Fruit fly (Drosophila melanogaster) whole organism, embryonic: ENCODE data around the gene Traf-like.
A peak's percentile ranks its signal among the peaks of the same experiment; 100 is the strongest.

ENCODE experiments used
- Ada2b ChIP-seq: fragments of 200-800 bp; sonication (Bioruptor generic); IDR thresholded peaks from 2 replicates; pipeline ENCODE4 v1.3.6; 2022; ENCODE audit warnings: missing biosample characterization, missing genetic modification characterization
- Awh ChIP-seq: fragments of 200-800 bp; sonication (Bioruptor generic); IDR thresholded peaks from 2 replicates; pipeline ENCODE4, ENCODE4 v1.3.6; 2022; ENCODE audit warnings: missing biosample characterization, missing genetic modification characterization
- CG10565 ChIP-seq: fragments of 200-800 bp; sonication (Bioruptor generic); optimal IDR thresholded peaks from 3 replicates; lab custom pipeline; 2016; ENCODE audit warnings: missing biosample characterization, mild to moderate bottlenecking, missing genetic modification characterization
- CG11504 ChIP-seq: fragments of 200-800 bp; sonication (Bioruptor generic); optimal IDR thresholded peaks from 3 replicates; lab custom pipeline; 2019; ENCODE audit warnings: missing biosample characterization, mild to moderate bottlenecking, missing genetic modification characterization, moderate library complexity
- CG12659 ChIP-seq: fragments of 200-800 bp; sonication (Bioruptor generic); optimal IDR thresholded peaks from 3 replicates; lab custom pipeline; 2017; ENCODE audit warnings: mild to moderate bottlenecking, missing biosample characterization, missing genetic modification reagents, missing genetic modification characterization
- CG12744 ChIP-seq: fragments of 200-800 bp; sonication (Bioruptor generic); optimal IDR thresholded peaks from 2 replicates; lab custom pipeline; 2016; ENCODE audit warnings: missing biosample characterization, missing genetic modification characterization
- CG12769 ChIP-seq: fragments of 200-800 bp; sonication (Bioruptor generic); optimal IDR thresholded peaks from 2 replicates; lab custom pipeline; 2019; ENCODE audit warnings: missing biosample characterization, mild to moderate bottlenecking, missing genetic modification characterization, moderate library complexity
- CG13624 ChIP-seq: fragments of 200-800 bp; sonication (Bioruptor generic); optimal IDR thresholded peaks from 2 replicates; lab custom pipeline; 2016; ENCODE audit warnings: missing biosample characterization, missing genetic modification characterization
- CG15696 ChIP-seq: fragments of 200-800 bp; sonication (Bioruptor generic); optimal IDR thresholded peaks from 2 replicates; lab custom pipeline; 2019; ENCODE audit warnings: missing biosample characterization, mild to moderate bottlenecking, missing genetic modification characterization, moderate library complexity
- CG17612 ChIP-seq: fragments of 200-800 bp; sonication (Bioruptor generic); IDR thresholded peaks from 2 replicates; pipeline ENCODE4 v1.3.6; 2022; ENCODE audit warnings: missing biosample characterization, missing genetic modification characterization
- CG17802 ChIP-seq: fragments of 200-800 bp; sonication (Bioruptor generic); optimal IDR thresholded peaks from 2 replicates; lab custom pipeline; 2018; ENCODE audit warnings: missing biosample characterization, mild to moderate bottlenecking, missing genetic modification characterization, moderate library complexity
- CG1832 ChIP-seq: fragments of 200-800 bp; sonication (Bioruptor generic); optimal IDR thresholded peaks from 2 replicates; lab custom pipeline; 2017; ENCODE audit warnings: missing biosample characterization, mild to moderate bottlenecking, missing genetic modification characterization, inconsistent platforms
- CG30431 ChIP-seq: fragments of 200-800 bp; sonication (Bioruptor generic); optimal IDR thresholded peaks from 2 replicates; lab custom pipeline; 2017; ENCODE audit warnings: missing biosample characterization, missing genetic modification characterization
- CG32767 ChIP-seq: fragments of 200-800 bp; sonication (Bioruptor generic); IDR thresholded peaks from 2 replicates; pipeline ENCODE4 v1.3.6; 2022; ENCODE audit warnings: missing biosample characterization, missing genetic modification characterization
- CG34376 ChIP-seq: fragments of 200-800 bp; sonication (Bioruptor generic); optimal IDR thresholded peaks from 2 replicates; lab custom pipeline; 2018; ENCODE audit warnings: missing biosample characterization, mild to moderate bottlenecking, missing genetic modification characterization
- CG8765 ChIP-seq: fragments of 200-800 bp; sonication (Bioruptor generic); IDR thresholded peaks from 2 replicates; pipeline ENCODE4 v1.3.6; 2022; ENCODE audit warnings: missing biosample characterization, missing genetic modification characterization
- CG8944 ChIP-seq: fragments of 200-800 bp; sonication (Bioruptor generic); optimal IDR thresholded peaks from 3 replicates; lab custom pipeline; 2016; ENCODE audit warnings: missing biosample characterization, missing genetic modification characterization
- CTCF ChIP-seq: fragments of 200-800 bp; sonication (Bioruptor generic); optimal IDR thresholded peaks from 2 replicates; lab custom pipeline; 2017; ENCODE audit warnings: missing biosample characterization, mild to moderate bottlenecking, missing genetic modification characterization, moderate library complexity
- D ChIP-seq, 2 experiments: fragments of 200-800 bp in 1 of 2; fragments of >200 bp in 1 of 2; sonication (Bioruptor generic) in 1 of 2; optimal IDR thresholded peaks; 2 replicates in 1 of 2; 3 replicates in 1 of 2; lab custom pipeline; 2017; ENCODE audit warnings: mild to moderate bottlenecking in 1 of 2, missing biosample characterization in 1 of 2, missing genetic modification characterization in 1 of 2, missing genetic modification reagents in 1 of 2
- Deaf1 ChIP-seq: fragments of 200-800 bp; optimal IDR thresholded peaks from 3 replicates; lab custom pipeline; 2019; ENCODE audit warnings: missing biosample characterization, mild to moderate bottlenecking, missing genetic modification characterization, moderate library complexity
- Doc3 ChIP-seq: fragments of 200-800 bp; sonication (Bioruptor generic); IDR thresholded peaks from 3 replicates; pipeline ENCODE4 v1.3.6; 2022; ENCODE audit warnings: missing biosample characterization, missing genetic modification characterization; ENCODE audit not compliant: partially characterized antibody
- Drgx ChIP-seq: fragments of 200-800 bp; sonication (Bioruptor generic); IDR thresholded peaks from 2 replicates; pipeline ENCODE4 v1.3.6; 2022; ENCODE audit warnings: missing biosample characterization, missing genetic modification characterization
- HHEX ChIP-seq: fragments of 200-800 bp; sonication (Bioruptor generic); optimal IDR thresholded peaks from 3 replicates; lab custom pipeline; 2017; ENCODE audit warnings: missing biosample characterization, mild to moderate bottlenecking, missing genetic modification characterization, missing genetic modification reagents
- MESR4 ChIP-seq: fragments of 200-800 bp; sonication (Bioruptor generic); optimal IDR thresholded peaks from 2 replicates; lab custom pipeline; 2018; ENCODE audit warnings: missing biosample characterization, mild to moderate bottlenecking, missing genetic modification characterization, moderate library complexity
- NFAT ChIP-seq: fragments of 200-800 bp; sonication (Bioruptor generic); IDR thresholded peaks from 2 replicates; pipeline ENCODE4 v1.3.6; 2022; ENCODE audit warnings: missing biosample characterization, missing genetic modification characterization
- Oaz ChIP-seq: fragments of 200-800 bp; sonication (Bioruptor generic); IDR thresholded peaks from 2 replicates; pipeline ENCODE4 v1.3.6; 2022; ENCODE audit warnings: missing biosample characterization, missing genetic modification characterization
- YL-1 ChIP-seq: fragments of 200-800 bp; sonication (Bioruptor generic); optimal IDR thresholded peaks from 3 replicates; lab custom pipeline; 2017; ENCODE audit warnings: missing biosample characterization, mild to moderate bottlenecking, missing genetic modification characterization
- abd-A ChIP-seq: fragments of 200-800 bp; sonication (Bioruptor generic); optimal IDR thresholded peaks from 3 replicates; lab custom pipeline; 2019; ENCODE audit warnings: missing biosample characterization, mild to moderate bottlenecking, missing genetic modification characterization, moderate library complexity
- bbx ChIP-seq: fragments of 200-800 bp; sonication (Bioruptor generic); IDR thresholded peaks from 2 replicates; pipeline ENCODE4 v1.3.6; 2022; ENCODE audit warnings: missing biosample characterization, missing genetic modification characterization; ENCODE audit not compliant: partially characterized antibody
- crol ChIP-seq: fragments of 200-800 bp; sonication (Bioruptor generic); IDR thresholded peaks from 2 replicates; pipeline ENCODE4 v1.3.6; 2022; ENCODE audit warnings: missing biosample characterization, missing genetic modification characterization
- dimm ChIP-seq: fragments of 200-800 bp; sonication (Bioruptor generic); IDR thresholded peaks from 2 replicates; pipeline ENCODE4 v1.3.6; 2022; ENCODE audit warnings: missing biosample characterization, missing genetic modification characterization
- gcm2 ChIP-seq: fragments of 200-800 bp; sonication (Bioruptor generic); optimal IDR thresholded peaks from 2 replicates; lab custom pipeline; 2016; ENCODE audit warnings: missing biosample characterization, missing genetic modification characterization
- her ChIP-seq: fragments of 200-800 bp; sonication (Bioruptor generic); optimal IDR thresholded peaks from 2 replicates; lab custom pipeline; 2016; ENCODE audit warnings: missing biosample characterization, missing genetic modification characterization
- kay ChIP-seq: fragments of 200-800 bp; sonication (Bioruptor generic); optimal IDR thresholded peaks from 2 replicates; lab custom pipeline; 2016; ENCODE audit warnings: missing biosample characterization, missing genetic modification characterization
- lbe ChIP-seq: fragments of 200-800 bp; sonication (Bioruptor generic); optimal IDR thresholded peaks from 2 replicates; lab custom pipeline; 2016; ENCODE audit warnings: missing biosample characterization, mild to moderate bottlenecking, missing genetic modification characterization
- lmd ChIP-seq: fragments of 200-800 bp; sonication (Bioruptor generic); IDR thresholded peaks from 2 replicates; pipeline ENCODE4 v1.3.6; 2022; ENCODE audit warnings: missing biosample characterization, missing genetic modification characterization
- mld ChIP-seq: fragments of 200-800 bp; sonication (Bioruptor generic); IDR thresholded peaks from 3 replicates; pipeline ENCODE4 v1.3.6; 2022; ENCODE audit warnings: missing biosample characterization, missing genetic modification characterization; ENCODE audit not compliant: partially characterized antibody
- nerfin-2 ChIP-seq: fragments of 200-800 bp; sonication (Bioruptor generic); IDR thresholded peaks from 2 replicates; pipeline ENCODE4 v1.3.6; 2022; ENCODE audit warnings: missing biosample characterization, missing genetic modification characterization; ENCODE audit not compliant: partially characterized antibody
- org-1 ChIP-seq: fragments of 200-800 bp; sonication (Bioruptor generic); optimal IDR thresholded peaks from 2 replicates; lab custom pipeline; 2017; ENCODE audit warnings: missing biosample characterization, missing genetic modification characterization
- pho ChIP-seq: fragments of 200-800 bp; sonication (Bioruptor generic); optimal IDR thresholded peaks from 2 replicates; lab custom pipeline; 2016; ENCODE audit warnings: missing biosample characterization, missing genetic modification characterization
- pita ChIP-seq: fragments of 200-800 bp; sonication (Bioruptor generic); optimal IDR thresholded peaks from 2 replicates; lab custom pipeline; 2017; ENCODE audit warnings: missing biosample characterization, mild to moderate bottlenecking, missing genetic modification characterization
- pnt ChIP-seq: fragments of 200-800 bp; sonication (Bioruptor generic); optimal IDR thresholded peaks from 3 replicates; lab custom pipeline; 2016; ENCODE audit warnings: missing biosample characterization, missing genetic modification characterization
- repo ChIP-seq: fragments of 200-800 bp; sonication (Bioruptor generic); optimal IDR thresholded peaks from 2 replicates; lab custom pipeline; 2016; ENCODE audit warnings: missing biosample characterization, missing genetic modification characterization
- sc ChIP-seq, 3 experiments: fragments of >200 bp in 2 of 3; fragments of 200-800 bp in 1 of 3; sonication (Bioruptor generic) in 1 of 3; optimal IDR thresholded peaks; 2 replicates in 2 of 3; 3 replicates in 1 of 3; lab custom pipeline; 2017; ENCODE audit warnings: mild to moderate bottlenecking in 1 of 3, missing biosample characterization in 1 of 3, missing genetic modification characterization in 1 of 3, missing genetic modification reagents in 1 of 3
- seq ChIP-seq: fragments of 200-800 bp; sonication (Bioruptor generic); IDR thresholded peaks from 2 replicates; pipeline ENCODE4 v1.3.6; 2022; ENCODE audit warnings: missing biosample characterization, missing genetic modification characterization
- so ChIP-seq: fragments of 200-800 bp; sonication (Bioruptor generic); IDR thresholded peaks from 3 replicates; pipeline ENCODE4 v1.3.6; 2022; ENCODE audit warnings: missing biosample characterization, missing genetic modification characterization
- stc ChIP-seq: fragments of 200-800 bp; sonication (Bioruptor generic); IDR thresholded peaks from 2 replicates; pipeline ENCODE4 v1.3.6; 2022; ENCODE audit warnings: missing biosample characterization, missing genetic modification characterization
- trem ChIP-seq: fragments of 200-800 bp; optimal IDR thresholded peaks from 3 replicates; lab custom pipeline; 2019; ENCODE audit warnings: missing biosample characterization, mild to moderate bottlenecking, missing genetic modification characterization, moderate library complexity
- vfl ChIP-seq: fragments of 200-800 bp; sonication (Bioruptor generic); optimal IDR thresholded peaks from 2 replicates; lab custom pipeline; 2016; ENCODE audit warnings: missing biosample characterization, missing genetic modification characterization
- vnd ChIP-seq: fragments of 200-800 bp; sonication (Bioruptor generic); IDR thresholded peaks from 3 replicates; pipeline ENCODE4 v1.3.6; 2022; ENCODE audit warnings: missing biosample characterization, missing genetic modification characterization; ENCODE audit not compliant: partially characterized antibody
- wek ChIP-seq: fragments of 200-800 bp; sonication (Bioruptor generic); optimal IDR thresholded peaks from 3 replicates; lab custom pipeline; 2018; ENCODE audit warnings: missing biosample characterization, mild to moderate bottlenecking, missing genetic modification characterization, moderate library complexity

Gene Traf-like

DNA sequence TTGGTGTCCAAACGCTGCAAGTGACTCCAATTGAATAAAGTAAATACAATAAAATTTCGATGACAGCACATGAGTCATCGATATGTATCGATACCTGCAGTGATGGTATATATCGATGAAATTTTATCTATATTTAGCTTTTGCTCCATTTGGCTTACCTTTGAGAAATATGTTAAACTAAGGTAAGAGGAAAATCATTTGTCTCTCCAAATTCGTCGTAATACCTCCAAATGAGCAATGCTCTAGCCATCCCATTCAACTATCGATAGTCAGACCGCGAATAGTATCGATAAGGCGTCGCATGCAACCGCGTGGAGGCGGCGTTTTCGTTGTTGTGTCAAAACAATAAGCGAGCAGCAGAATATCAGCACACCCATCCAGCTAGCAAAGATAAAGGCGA, 26.4 kb downstream of the Traf-like start, which contains the start of the genes Cdc50 and rngo (continued):
- peak; percentile 72 for TF ChIP-seq trem (tag; lab: Kevin White, UChicago)
- no peak for TF ChIP-seq dimm (GFP tag; lab: Robert Waterston, UW)
- TF ChIP-seq lmd, result no peak
- TF ChIP-seq pho (GFP tag; lab: Kevin White, UChicago), result peak; percentile 22
- no peak for TF ChIP-seq CG17802 (tag; lab: Kevin White, UChicago)
- TF ChIP-seq abd-A (tag; lab: Kevin White, UChicago), result no peak
- TF ChIP-seq sc (optimal IDR thresholded peaks at IDR 0.05; lab: Kevin White, UChicago), result no peak
- TF ChIP-seq sc (GFP tag; optimal IDR thresholded peaks at IDR 0.05; lab: Kevin White, UChicago), result no peak
- peak; percentile 93 for TF ChIP-seq mld (GFP tag; lab: Robert Waterston, UW)
- no peak for TF ChIP-seq repo (GFP tag; lab: Kevin White, UChicago)
- TF ChIP-seq so (GFP tag; lab: Robert Waterston, UW), result no peak
- TF ChIP-seq wek (GFP tag; lab: Kevin White, UChicago), result no peak
- no peak for TF ChIP-seq crol (GFP tag; lab: Robert Waterston, UW)
- peak; percentile 39 for TF ChIP-seq CG12744
- no peak for TF ChIP-seq Oaz (GFP tag; lab: Robert Waterston, UW)
- no peak for TF ChIP-seq CG10565
- peak; percentile 15 for TF ChIP-seq MESR4 (GFP tag; lab: Kevin White, UChicago)
- TF ChIP-seq YL-1, result peak; percentile 63
- TF ChIP-seq CG34376, result peak; percentile 51
- peak; percentile 70 for TF ChIP-seq lbe (GFP tag; lab: Kevin White, UChicago)
- TF ChIP-seq HHEX (GFP tag; lab: Kevin White, UChicago), result no peak
- TF ChIP-seq CG32767 (GFP tag; lab: Robert Waterston, UW), result no peak
- no peak for TF ChIP-seq stc (GFP tag; lab: Robert Waterston, UW)
- TF ChIP-seq CG12769 (tag; lab: Kevin White, UChicago), result no peak
- no peak for TF ChIP-seq seq
- no peak for TF ChIP-seq Ada2b (GFP tag; lab: Robert Waterston, UW)
- TF ChIP-seq gcm2, result no peak
- TF ChIP-seq Awh (GFP tag; lab: Robert Waterston, UW), result no peak
- TF ChIP-seq CG8765 (GFP tag; lab: Robert Waterston, UW), result no peak
- TF ChIP-seq pnt, result no peak
- no peak for TF ChIP-seq D (optimal IDR thresholded peaks at IDR 0.05; lab: Kevin White, UChicago)
- no peak for TF ChIP-seq D (GFP tag; optimal IDR thresholded peaks at IDR 0.05; lab: Kevin White, UChicago)
- no peak for TF ChIP-seq NFAT (GFP tag; lab: Robert Waterston, UW)
- no peak for TF ChIP-seq CG15696
- no peak for TF ChIP-seq Deaf1 (tag; lab: Kevin White, UChicago)
- no peak for TF ChIP-seq CG1832
- peak; percentile 39 for TF ChIP-seq CG13624 (GFP tag; lab: Kevin White, UChicago)
- TF ChIP-seq vnd (GFP tag; lab: Robert Waterston, UW), result peak; percentile 99
- TF ChIP-seq CTCF (GFP tag; lab: Kevin White, UChicago), result peak; percentile 46
- no peak for TF ChIP-seq CG11504 (tag; lab: Kevin White, UChicago)
- TF ChIP-seq CG17612 (GFP tag; lab: Robert Waterston, UW), result no peak
- TF ChIP-seq bbx, result peak; percentile 90
- peak; percentile 56 for TF ChIP-seq kay (GFP tag; lab: Kevin White, UChicago)
- TF ChIP-seq Doc3 (GFP tag; lab: Robert Waterston, UW), result peak; percentile 98
- TF ChIP-seq CG30431 (GFP tag; lab: Kevin White, UChicago), result no peak
- TF ChIP-seq her (GFP tag; lab: Kevin White, UChicago), result no peak
- no peak for TF ChIP-seq org-1 (GFP tag; lab: Kevin White, UChicago)
- TF ChIP-seq nerfin-2 (GFP tag; lab: Robert Waterston, UW), result peak; percentile 96
- TF ChIP-seq vfl, result no peak
- TF ChIP-seq CG12659 (GFP tag; lab: Kevin White, UChicago), result peak; percentile 78
- TF ChIP-seq pita (GFP tag; lab: Kevin White, UChicago), result no peak
- TF ChIP-seq Drgx (GFP tag; lab: Robert Waterston, UW), result no peak
- TF ChIP-seq CG8944 (GFP tag; lab: Kevin White, UChicago), result no peak
